Fruit fly (Drosophila melanogaster): Measurements from ENCODE around the gene CG13690.

DNA sequence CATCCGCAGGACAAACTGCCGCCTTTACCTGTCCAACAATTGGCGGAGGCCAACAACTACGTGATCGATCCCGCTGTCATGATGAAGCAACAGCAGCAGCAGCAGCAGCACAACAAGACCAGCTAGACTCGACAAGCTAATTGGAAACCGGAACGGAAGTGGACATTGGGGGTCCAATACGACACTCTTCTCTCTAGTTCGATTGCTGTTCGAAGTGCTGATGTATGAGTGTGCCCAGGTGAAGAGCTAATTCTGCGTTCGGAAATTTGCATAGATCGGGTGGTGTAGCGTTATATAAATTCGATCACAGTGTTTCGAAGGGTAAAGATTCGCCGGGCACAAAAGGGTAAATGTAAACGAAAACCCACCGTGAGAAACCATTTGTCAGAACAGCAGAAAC, 27.7 kb upstream of the CG13690 start:
- TF ChIP-seq CG1620 (GFP tag; optimal IDR thresholded peaks at IDR 0.05) (no peak), kay (GFP tag; ENCODE audit: borderline replicate concordance) (no peak), Clk (GFP tag; optimal IDR thresholded peaks at IDR 0.05) (no peak), CG11617 (GFP tag; optimal IDR thresholded peaks at IDR 0.05) (no peak), bab1 (GFP tag; optimal IDR thresholded peaks at IDR 0.05) (no peak), CG7045 (GFP tag; optimal IDR thresholded peaks at IDR 0.05) (no peak), cnc (optimal IDR thresholded peaks at IDR 0.05) (no peak), Mnt (GFP tag; optimal IDR thresholded peaks at IDR 0.05) (no peak), CG12768 (GFP tag; optimal IDR thresholded peaks at IDR 0.05) (no peak), CG7101 (tag; optimal IDR thresholded peaks at IDR 0.05) (no peak)
